Worm (Caenorhabditis elegans): Measurements from ENCODE around the gene wnk-1.

The wnk-1 gene

DNA sequence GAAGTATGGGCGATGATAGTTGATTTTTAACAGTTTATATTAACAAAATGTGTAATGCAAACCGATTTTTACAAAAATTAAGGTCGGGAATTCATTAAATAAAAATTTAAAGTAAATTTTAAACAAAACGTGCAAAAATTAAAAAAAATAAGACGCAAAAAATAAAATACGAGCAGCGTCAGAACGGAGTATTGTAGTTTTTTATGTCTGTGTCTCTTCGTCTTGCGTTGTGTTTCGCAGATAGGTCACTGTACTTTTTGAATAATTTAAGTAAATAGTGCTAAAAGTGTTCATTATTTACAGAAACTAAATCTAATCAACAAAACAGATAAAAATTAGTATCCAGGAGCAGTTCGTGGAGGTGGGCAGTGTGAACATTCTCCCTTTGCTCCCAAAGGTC, 60.4 kb downstream of the wnk-1 start:
- TF ChIP-seq nhr-12 (tag; optimal IDR thresholded peaks at IDR 0.05) = no peak
- peak; percentile 26 for TF ChIP-seq lsy-2 (tag; optimal IDR thresholded peaks at IDR 0.05)
- no peak for TF ChIP-seq bed-3 (GFP tag; optimal IDR thresholded peaks at IDR 0.05)
- no peak for TF ChIP-seq ceh-43 (GFP tag; optimal IDR thresholded peaks at IDR 0.05)
- TF ChIP-seq pha-4 (tag; optimal IDR thresholded peaks at IDR 0.05) = peak; percentile 25
- no peak for TF ChIP-seq lin-32 (GFP tag; optimal IDR thresholded peaks at IDR 0.05)
- no peak for TF ChIP-seq blmp-1 (tag; optimal IDR thresholded peaks at IDR 0.05)
- TF ChIP-seq nhr-2 (tag; optimal IDR thresholded peaks at IDR 0.05) = no peak
- TF ChIP-seq zip-8 (tag; optimal IDR thresholded peaks at IDR 0.05) = no peak
- TF ChIP-seq cnd-1 (tag; optimal IDR thresholded peaks at IDR 0.05) = no peak
- TF ChIP-seq M03D4.4 (tag; optimal IDR thresholded peaks at IDR 0.05) = no peak
- TF ChIP-seq unc-39 (tag; optimal IDR thresholded peaks at IDR 0.05) = no peak
- TF ChIP-seq hlh-1 (tag; optimal IDR thresholded peaks at IDR 0.05) = no peak
- no peak for TF ChIP-seq sem-2 (GFP tag; optimal IDR thresholded peaks at IDR 0.05)
- TF ChIP-seq lin-13 (tag; optimal IDR thresholded peaks at IDR 0.05) = no peak
- TF ChIP-seq ztf-11 (tag; optimal IDR thresholded peaks at IDR 0.05) = no peak
- no peak for TF ChIP-seq tbx-8 (GFP tag; optimal IDR thresholded peaks at IDR 0.05)
- TF ChIP-seq nhr-237 (tag; optimal IDR thresholded peaks at IDR 0.05) = peak; percentile 3

DNA sequence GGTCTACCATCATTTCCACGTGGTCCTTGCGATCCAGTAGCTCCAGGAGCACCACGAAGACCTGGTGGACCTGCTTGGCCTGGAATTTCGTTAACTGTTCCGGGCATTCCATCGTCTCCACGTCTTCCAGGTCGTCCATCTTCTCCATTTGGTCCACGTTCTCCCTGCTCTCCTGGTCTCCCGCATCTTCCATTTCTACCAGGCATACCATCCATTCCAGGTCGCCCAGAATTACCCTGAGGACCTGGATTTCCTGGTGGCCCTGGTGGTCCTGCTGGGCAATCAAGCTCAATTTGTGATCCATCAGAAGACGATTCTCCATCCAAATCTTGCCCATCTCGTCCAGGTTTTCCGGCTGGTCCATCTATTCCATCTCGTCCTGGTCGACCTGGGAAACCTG, 60.9 kb downstream of the wnk-1 start:
- no peak for TF ChIP-seq flh-1 (GFP tag; optimal IDR thresholded peaks at IDR 0.05)

DNA sequence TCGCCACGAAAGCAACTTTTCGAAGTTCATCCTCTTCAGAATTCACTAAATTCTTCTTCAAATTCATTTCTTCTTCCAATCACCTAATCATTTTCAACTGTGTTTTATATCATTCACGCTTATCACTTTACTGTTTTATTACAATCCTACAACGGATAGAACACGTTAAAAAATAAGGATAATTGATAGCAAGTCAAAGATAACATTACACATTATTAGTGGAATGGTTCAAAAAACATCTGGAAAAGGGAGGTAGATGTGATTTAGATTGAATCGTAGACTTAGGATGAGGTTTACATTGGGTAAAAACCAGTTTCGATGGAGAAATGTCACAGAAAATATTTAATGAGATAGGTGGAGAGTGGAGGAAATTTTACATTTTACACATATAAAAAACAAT, 61.8 kb downstream of the wnk-1 start, which contains the start of gene col-120:
col-120 (minus strand) TSS at position 101 of the 400 bp plus-strand sequence.
- TF ChIP-seq ztf-11 (tag; optimal IDR thresholded peaks at IDR 0.05) (no peak), M03D4.4 (tag; optimal IDR thresholded peaks at IDR 0.05) (no peak), lin-32 (GFP tag; optimal IDR thresholded peaks at IDR 0.05) (no peak), nhr-2 (tag; optimal IDR thresholded peaks at IDR 0.05) (no peak), blmp-1 (tag; optimal IDR thresholded peaks at IDR 0.05) (no peak), sptf-1 (tag; optimal IDR thresholded peaks at IDR 0.05) (no peak), drap-1 (GFP tag; optimal IDR thresholded peaks at IDR 0.05) (no peak), snpc-4 (tag; optimal IDR thresholded peaks at IDR 0.05) (no peak), tbx-8 (GFP tag; optimal IDR thresholded peaks at IDR 0.05) (no peak), sem-2 (GFP tag; optimal IDR thresholded peaks at IDR 0.05) (no peak), elt-1 (tag; optimal IDR thresholded peaks at IDR 0.05; ENCODE audit: borderline replicate concordance, insufficient read depth) (no peak), ceh-83 (GFP tag; optimal IDR thresholded peaks at IDR 0.05) (no peak)
